Worm (Caenorhabditis elegans): ENCODE measurements around the gene sap-140.

The sap-140 gene

DNA sequence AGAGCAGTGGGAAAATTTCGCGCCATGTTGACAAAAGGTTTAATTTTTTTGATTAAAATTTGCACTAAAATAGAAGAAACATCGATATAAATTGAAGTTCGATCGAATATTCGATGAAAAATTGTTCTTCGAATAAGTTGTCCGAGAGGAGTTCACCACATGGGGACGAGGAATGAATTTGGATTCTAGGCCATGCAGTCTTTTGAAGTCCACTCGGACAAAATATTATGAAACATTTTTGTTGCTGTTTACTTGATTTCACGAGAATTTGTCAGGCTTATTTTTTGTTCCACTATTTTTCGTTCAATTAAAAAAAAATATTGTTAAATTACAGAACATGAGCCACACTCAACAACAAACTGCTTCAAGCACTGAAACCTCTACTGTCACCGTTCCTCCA lies 21.1 kb downstream of the sap-140 start, which contains the start of the genes cux-7 and C07H6.2 (continued):
- peak; percentile 72 for TF ChIP-seq nhr-237 (tag; optimal IDR thresholded peaks at IDR 0.05)
- TF ChIP-seq alr-1 (tag; optimal IDR thresholded peaks at IDR 0.05; ENCODE audit: borderline replicate concordance), result no peak
- peak; percentile 98 for TF ChIP-seq C04F5.9 (tag; optimal IDR thresholded peaks at IDR 0.05)
- no peak for TF ChIP-seq aha-1 (tag; optimal IDR thresholded peaks at IDR 0.05)
- TF ChIP-seq ztf-4 (tag; optimal IDR thresholded peaks at IDR 0.05), result peak; percentile 89
- TF ChIP-seq blmp-1 (tag; optimal IDR thresholded peaks at IDR 0.05), result peak; percentile 69
- peak; percentile 92 for TF ChIP-seq C16A3.4 (tag; optimal IDR thresholded peaks at IDR 0.05)
- peak; percentile 93 for TF ChIP-seq fos-1 (tag; optimal IDR thresholded peaks at IDR 0.05)
- no peak for TF ChIP-seq pqm-1 (tag; optimal IDR thresholded peaks at IDR 0.05)
- TF ChIP-seq nhr-19 (GFP tag; conservative IDR thresholded peaks at IDR 0.05), result peak; percentile 97
- TF ChIP-seq Y116A8C.19 (tag; optimal IDR thresholded peaks at IDR 0.05; ENCODE audit: borderline replicate concordance), result peak; percentile 100
- TF ChIP-seq irx-1 (tag; optimal IDR thresholded peaks at IDR 0.05), result peak; percentile 100
- no peak for TF ChIP-seq nhr-76 (tag; optimal IDR thresholded peaks at IDR 0.05)
- peak; percentile 100 for TF ChIP-seq unc-98 (GFP tag; IDR thresholded peaks at IDR 0.05)
- no peak for TF ChIP-seq nhr-84 (tag; optimal IDR thresholded peaks at IDR 0.05)
- peak; percentile 61 for TF ChIP-seq hpl-2 (GFP tag; optimal IDR thresholded peaks at IDR 0.05)
- no peak for TF ChIP-seq egl-27 (tag; optimal IDR thresholded peaks at IDR 0.05)
- TF ChIP-seq snpc-4 (tag; optimal IDR thresholded peaks at IDR 0.05), result peak; percentile 90
- TF ChIP-seq sptf-1 (tag; optimal IDR thresholded peaks at IDR 0.05), result no peak
- peak; percentile 64 for TF ChIP-seq mef-2 (tag; optimal IDR thresholded peaks at IDR 0.05)
- no peak for TF ChIP-seq unc-30 (tag; optimal IDR thresholded peaks at IDR 0.05)
- TF ChIP-seq rnt-1 (tag; optimal IDR thresholded peaks at IDR 0.05), result peak; percentile 100
- no peak for TF ChIP-seq lin-39 (tag; optimal IDR thresholded peaks at IDR 0.05)
- TF ChIP-seq fkh-10 (GFP tag; optimal IDR thresholded peaks at IDR 0.05), result peak; percentile 6
- TF ChIP-seq zip-4 (GFP tag; optimal IDR thresholded peaks at IDR 0.05), result peak; percentile 97
- TF ChIP-seq nhr-90 (tag; optimal IDR thresholded peaks at IDR 0.05; ENCODE audit: poor library complexity), result peak; percentile 99
- peak; percentile 63 for TF ChIP-seq nhr-77 (tag; optimal IDR thresholded peaks at IDR 0.05)
- peak; percentile 99 for TF ChIP-seq sox-4 (tag; optimal IDR thresholded peaks at IDR 0.05)
- peak; percentile 92 for TF ChIP-seq aly-2 (tag; optimal IDR thresholded peaks at IDR 0.05)
- TF ChIP-seq ztf-11 (tag; optimal IDR thresholded peaks at IDR 0.05), result peak in 1 of 2 experiments; percentile 100
- peak; percentile 93 for TF ChIP-seq skn-1 (tag; optimal IDR thresholded peaks at IDR 0.05)
- TF ChIP-seq ceh-63 (GFP tag; optimal IDR thresholded peaks at IDR 0.05), result peak; percentile 99
- peak; percentile 97 for TF ChIP-seq hlh-4 (tag; optimal IDR thresholded peaks at IDR 0.05)
- peak; percentile 62 for TF ChIP-seq ama-1 (optimal IDR thresholded peaks at IDR 0.05)
- TF ChIP-seq pax-3 (tag; optimal IDR thresholded peaks at IDR 0.05), result peak; percentile 99
- peak; percentile 13 to 91 for TF ChIP-seq mdl-1 (tag; optimal IDR thresholded peaks at IDR 0.05)
- TF ChIP-seq snu-23 (GFP tag; optimal IDR thresholded peaks at IDR 0.05), result peak; percentile 98
- peak; percentile 99 for TF ChIP-seq nhr-85 (tag)
- peak; percentile 98 for TF ChIP-seq swsn-7 (tag; optimal IDR thresholded peaks at IDR 0.05)
- peak; percentile 96 for TF ChIP-seq isw-1 (GFP tag; IDR thresholded peaks at IDR 0.05)

DNA sequence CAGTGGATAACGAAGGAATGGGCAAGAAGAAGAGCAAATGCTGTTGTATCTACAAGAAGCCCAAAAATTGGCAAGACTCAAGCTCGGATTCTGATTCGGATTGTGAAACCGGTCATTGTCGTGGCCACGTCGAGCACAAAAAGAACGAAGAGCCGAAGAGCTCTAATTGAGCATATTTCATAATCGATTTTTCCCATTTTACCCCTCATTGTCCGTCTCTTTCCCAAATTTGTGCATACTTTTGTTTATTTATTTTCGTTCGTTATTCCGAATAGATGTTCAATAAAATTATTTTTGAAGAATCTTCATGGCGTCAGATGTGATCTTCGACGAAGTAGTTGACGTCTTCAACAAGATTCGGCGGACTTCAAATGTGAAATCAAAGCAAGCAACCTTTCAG lies 21.6 kb downstream of the sap-140 start, which contains the start of gene lig-4:
TSS of gene lig-4 (plus strand) at position 301 of the 400 bp plus-strand sequence.
- TF ChIP-seq fkh-4 (tag; optimal IDR thresholded peaks at IDR 0.05; ENCODE audit: borderline replicate concordance) (no peak), unc-86 (tag; optimal IDR thresholded peaks at IDR 0.05) (no peak), mdl-1 (tag; optimal IDR thresholded peaks at IDR 0.05) (no peak)

DNA sequence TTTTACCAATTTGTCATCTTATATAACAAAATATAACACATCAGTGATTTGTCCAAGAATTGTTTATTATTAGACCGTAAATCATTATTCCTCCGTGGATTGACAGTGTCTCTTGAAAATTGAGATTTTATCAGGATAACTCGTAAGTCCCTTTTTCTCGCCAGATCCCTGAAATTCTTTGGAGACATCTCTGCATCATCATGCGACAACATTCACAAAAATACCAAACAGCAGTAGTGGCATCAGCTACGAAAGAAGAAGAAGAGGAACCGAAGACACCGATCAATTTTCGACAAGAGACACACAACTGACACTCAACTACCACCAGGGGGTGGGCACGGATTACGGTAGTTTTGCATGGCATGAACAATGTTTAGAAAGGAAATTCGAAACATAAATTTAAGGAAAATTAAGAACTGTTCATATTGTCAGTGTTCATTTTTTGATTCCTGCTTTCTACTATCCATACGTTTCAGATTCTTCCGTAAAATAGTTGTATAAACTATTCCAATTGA lies 25.3 kb downstream of the sap-140 start:
- no peak for TF ChIP-seq isw-1 (GFP tag; IDR thresholded peaks at IDR 0.05)
- no peak for TF ChIP-seq ceh-82 (tag; optimal IDR thresholded peaks at IDR 0.05)
- no peak for TF ChIP-seq hlh-17 (GFP tag; optimal IDR thresholded peaks at IDR 0.05; ENCODE audit: borderline replicate concordance)
- no peak for TF ChIP-seq egl-13 (tag; optimal IDR thresholded peaks at IDR 0.05)
- TF ChIP-seq efl-3 (GFP tag; optimal IDR thresholded peaks at IDR 0.05), result no peak
- no peak for TF ChIP-seq elt-2 (tag; optimal IDR thresholded peaks at IDR 0.05)
- TF ChIP-seq ces-1 (GFP tag; optimal IDR thresholded peaks at IDR 0.05), result no peak
- no peak for TF ChIP-seq ceh-63 (GFP tag; optimal IDR thresholded peaks at IDR 0.05)
- no peak for TF ChIP-seq egl-27 (tag; optimal IDR thresholded peaks at IDR 0.05)
- TF ChIP-seq mef-2 (tag; optimal IDR thresholded peaks at IDR 0.05), result no peak
- no peak for TF ChIP-seq alr-1 (tag; optimal IDR thresholded peaks at IDR 0.05; ENCODE audit: borderline replicate concordance)
- TF ChIP-seq unc-62 (GFP tag; optimal IDR thresholded peaks at IDR 0.05), result no peak
- TF ChIP-seq vab-15 (tag; optimal IDR thresholded peaks at IDR 0.05), result no peak
- TF ChIP-seq ztf-11 (tag; optimal IDR thresholded peaks at IDR 0.05), result no peak
- no peak for TF ChIP-seq mep-1 (tag; optimal IDR thresholded peaks at IDR 0.05)
- no peak for TF ChIP-seq Y116A8C.19 (tag; optimal IDR thresholded peaks at IDR 0.05; ENCODE audit: borderline replicate concordance)
- no peak for TF ChIP-seq fkh-10 (GFP tag; optimal IDR thresholded peaks at IDR 0.05)

Data from whole organism, L1 larva.